Fruit fly (Drosophila melanogaster) whole organism, embryonic: Measurements from ENCODE around the gene CG13894.

Experiments used
- Ada2b ChIP-seq: fragments of 200-800 bp; sonication (Bioruptor generic); IDR thresholded peaks from 2 replicates; pipeline ENCODE4 v1.3.6; 2022; ENCODE audit warnings: missing biosample characterization, missing genetic modification characterization
- Antp ChIP-seq: fragments of 200-800 bp; sonication (Bioruptor generic); optimal IDR thresholded peaks from 3 replicates; lab custom pipeline; 2016; ENCODE audit warnings: missing biosample characterization, missing genetic modification characterization
- CG11085 ChIP-seq: fragments of 200-800 bp; sonication (Bioruptor generic); IDR thresholded peaks from 2 replicates; pipeline ENCODE4 v1.3.6; 2022; ENCODE audit warnings: missing biosample characterization, missing genetic modification characterization
- CG11560 ChIP-seq: fragments of 200-800 bp; sonication (Bioruptor generic); IDR thresholded peaks from 3 replicates; pipeline ENCODE4 v1.3.6; 2022; ENCODE audit warnings: missing biosample characterization, missing genetic modification characterization
- CG13775 ChIP-seq: fragments of 200-800 bp; sonication (Bioruptor generic); optimal IDR thresholded peaks from 3 replicates; lab custom pipeline; 2017; ENCODE audit warnings: missing biosample characterization, mild to moderate bottlenecking, missing genetic modification characterization
- CG15514 ChIP-seq: fragments of 200-800 bp; sonication (Bioruptor generic); optimal IDR thresholded peaks from 3 replicates; lab custom pipeline; 2017; ENCODE audit warnings: missing biosample characterization, missing genetic modification characterization, mild to moderate bottlenecking, moderate library complexity, missing genetic modification reagents
- CG16815 ChIP-seq: fragments of 200-800 bp; sonication (Bioruptor generic); optimal IDR thresholded peaks from 3 replicates; lab custom pipeline; 2017; ENCODE audit warnings: missing biosample characterization, mild to moderate bottlenecking, missing genetic modification characterization
- CG17612 ChIP-seq: fragments of 200-800 bp; sonication (Bioruptor generic); IDR thresholded peaks from 2 replicates; pipeline ENCODE4 v1.3.6; 2022; ENCODE audit warnings: missing biosample characterization, missing genetic modification characterization
- CG17912 ChIP-seq: fragments of 200-800 bp; sonication (Bioruptor generic); optimal IDR thresholded peaks from 2 replicates; lab custom pipeline; 2018; ENCODE audit warnings: missing biosample characterization, mild to moderate bottlenecking, missing genetic modification characterization
- CG2199 ChIP-seq: fragments of 200-800 bp; sonication (Bioruptor generic); IDR thresholded peaks from 3 replicates; pipeline ENCODE4 v1.3.6; 2022; ENCODE audit warnings: missing biosample characterization, missing genetic modification characterization
- CG31388 ChIP-seq: fragments of 200-800 bp; sonication (Bioruptor generic); optimal IDR thresholded peaks from 2 replicates; lab custom pipeline; 2016; ENCODE audit warnings: missing biosample characterization, missing genetic modification characterization
- CG32767 ChIP-seq: fragments of 200-800 bp; sonication (Bioruptor generic); IDR thresholded peaks from 2 replicates; pipeline ENCODE4 v1.3.6; 2022; ENCODE audit warnings: missing biosample characterization, missing genetic modification characterization
- CG3281 ChIP-seq: fragments of 200-800 bp; sonication (Bioruptor generic); optimal IDR thresholded peaks from 3 replicates; lab custom pipeline; 2017; ENCODE audit warnings: missing biosample characterization, mild to moderate bottlenecking, missing genetic modification characterization
- CG43689 ChIP-seq: fragments of 200-800 bp; sonication (Bioruptor generic); IDR thresholded peaks from 2 replicates; pipeline ENCODE4 v1.3.6; 2022; ENCODE audit warnings: missing biosample characterization, missing genetic modification characterization
- CG6683 ChIP-seq: fragments of 200-800 bp; sonication (Bioruptor generic); optimal IDR thresholded peaks from 2 replicates; lab custom pipeline; 2017; ENCODE audit warnings: missing biosample characterization, mild to moderate bottlenecking, missing genetic modification characterization, missing genetic modification reagents
- CG8765 ChIP-seq: fragments of 200-800 bp; sonication (Bioruptor generic); IDR thresholded peaks from 2 replicates; pipeline ENCODE4 v1.3.6; 2022; ENCODE audit warnings: missing biosample characterization, missing genetic modification characterization
- Doc2 ChIP-seq: fragments of 200-800 bp; sonication (Bioruptor generic); IDR thresholded peaks from 2 replicates; pipeline ENCODE4 v1.3.6; 2022; ENCODE audit warnings: missing biosample characterization, missing genetic modification characterization
- Ets97D ChIP-seq: fragments of 200-800 bp; sonication (Bioruptor generic); optimal IDR thresholded peaks from 3 replicates; lab custom pipeline; 2016; ENCODE audit warnings: missing biosample characterization, missing genetic modification characterization
- Hr78 ChIP-seq, 2 experiments: fragments of 200-800 bp in 1 of 2; fragments of >200 bp in 1 of 2; sonication (Bioruptor generic) in 1 of 2; optimal IDR thresholded peaks; 2 replicates each; lab custom pipeline; 2017 to 2019; ENCODE audit warnings: missing biosample characterization in 2 of 2, missing genetic modification characterization in 2 of 2, mild to moderate bottlenecking in 1 of 2, moderate library complexity in 1 of 2
- Kr ChIP-seq: fragments of 200-800 bp; sonication (Bioruptor generic); optimal IDR thresholded peaks from 2 replicates; lab custom pipeline; 2017; ENCODE audit warnings: missing biosample characterization, mild to moderate bottlenecking, missing genetic modification characterization
- Lpt ChIP-seq: fragments of >200 bp; optimal IDR thresholded peaks from 2 replicates; lab custom pipeline; 2018; ENCODE audit warnings: missing biosample characterization, missing genetic modification characterization
- Meics ChIP-seq: fragments of 200-800 bp; sonication (Bioruptor generic); optimal IDR thresholded peaks from 2 replicates; lab custom pipeline; 2017; ENCODE audit warnings: missing biosample characterization, mild to moderate bottlenecking, missing genetic modification characterization
- Side ChIP-seq: fragments of 200-800 bp; sonication (Bioruptor generic); optimal IDR thresholded peaks from 2 replicates; lab custom pipeline; 2016; ENCODE audit warnings: missing biosample characterization, missing genetic modification characterization
- Sox100B ChIP-seq: fragments of 200-800 bp; sonication (Bioruptor generic); optimal IDR thresholded peaks from 3 replicates; lab custom pipeline; 2018; ENCODE audit warnings: missing biosample characterization, mild to moderate bottlenecking, missing genetic modification characterization
- Tbp ChIP-seq: fragments of >200 bp; optimal IDR thresholded peaks from 2 replicates; lab custom pipeline; 2018; ENCODE audit warnings: missing biosample characterization, missing genetic modification characterization
- Trl ChIP-seq, 3 experiments: fragments of >200 bp in 2 of 3; fragments of 200-800 bp in 1 of 3; sonication (Bioruptor generic) in 1 of 3; optimal IDR thresholded peaks; 2 replicates in 1 of 3; 3 replicates in 2 of 3; lab custom pipeline; 2016 to 2017; ENCODE audit warnings: missing biosample characterization in 1 of 3, missing genetic modification characterization in 1 of 3
- ase ChIP-seq: fragments of 200-800 bp; sonication (Bioruptor generic); IDR thresholded peaks from 3 replicates; pipeline ENCODE4 v1.3.6; 2022; ENCODE audit warnings: missing biosample characterization, missing genetic modification characterization
- ash1 ChIP-seq: fragments of 200-800 bp; sonication (Bioruptor generic); optimal IDR thresholded peaks from 2 replicates; lab custom pipeline; 2018; ENCODE audit warnings: missing biosample characterization, mild to moderate bottlenecking, missing genetic modification characterization
- btn ChIP-seq: fragments of 200-800 bp; sonication (Bioruptor generic); optimal IDR thresholded peaks from 2 replicates; lab custom pipeline; 2016; ENCODE audit warnings: missing biosample characterization, missing genetic modification characterization
- caup ChIP-seq: fragments of 200-800 bp; sonication (Bioruptor generic); optimal IDR thresholded peaks from 3 replicates; lab custom pipeline; 2017; ENCODE audit warnings: missing biosample characterization, mild to moderate bottlenecking, missing genetic modification characterization, moderate library complexity; ENCODE audit not compliant: severe bottlenecking
- chinmo ChIP-seq: fragments of 200-800 bp; sonication (Bioruptor generic); IDR thresholded peaks from 4 replicates; pipeline ENCODE4 v1.3.6; 2022; ENCODE audit warnings: missing biosample characterization, missing genetic modification characterization; ENCODE audit not compliant: partially characterized antibody
- cwo ChIP-seq: fragments of 200-800 bp; sonication (Bioruptor generic); optimal IDR thresholded peaks from 3 replicates; lab custom pipeline; 2017; ENCODE audit warnings: missing biosample characterization, missing genetic modification characterization, mild to moderate bottlenecking, moderate library complexity, missing genetic modification reagents
- dm ChIP-seq: fragments of 200-800 bp; sonication (Bioruptor generic); optimal IDR thresholded peaks from 3 replicates; lab custom pipeline; 2016; ENCODE audit warnings: missing biosample characterization, missing genetic modification characterization
- eve ChIP-seq, 2 experiments: fragments of >200 bp; optimal IDR thresholded peaks; 2 replicates each; lab custom pipeline; 2017; ENCODE audit warnings: missing biosample characterization in 2 of 2, missing genetic modification characterization in 2 of 2
- fd102C ChIP-seq: fragments of 200-800 bp; sonication (Bioruptor generic); optimal IDR thresholded peaks from 2 replicates; lab custom pipeline; 2018; ENCODE audit warnings: missing biosample characterization, mild to moderate bottlenecking, missing genetic modification characterization, moderate library complexity
- ftz-f1 ChIP-seq: fragments of 200-800 bp; sonication (Bioruptor generic); optimal IDR thresholded peaks from 2 replicates; lab custom pipeline; 2016; ENCODE audit warnings: missing biosample characterization, missing genetic modification characterization
- h ChIP-seq: fragments of >200 bp; optimal IDR thresholded peaks from 2 replicates; lab custom pipeline; 2017
- ham ChIP-seq: fragments of 200-800 bp; sonication (Bioruptor generic); IDR thresholded peaks from 2 replicates; pipeline ENCODE4 v1.3.6; 2022; ENCODE audit warnings: missing biosample characterization, missing genetic modification characterization
- hkb ChIP-seq, 2 experiments: fragments of 200-800 bp in 1 of 2; fragments of >200 bp in 1 of 2; sonication (Bioruptor generic) in 1 of 2; IDR thresholded peaks in 1 of 2; optimal IDR thresholded peaks in 1 of 2; 2 replicates each; pipeline versions ENCODE4 v1.3.6 to Lab custom; 2017 to 2022; ENCODE audit warnings: missing biosample characterization in 1 of 2, missing genetic modification characterization in 1 of 2
- hth ChIP-seq: fragments of >200 bp; optimal IDR thresholded peaks from 2 replicates; lab custom pipeline; 2017; ENCODE audit warnings: inconsistent platforms
- nerfin-1 ChIP-seq: fragments of 200-800 bp; sonication (Bioruptor generic); optimal IDR thresholded peaks from 3 replicates; lab custom pipeline; 2019; ENCODE audit warnings: missing biosample characterization, mild to moderate bottlenecking, missing genetic modification characterization, moderate library complexity
- pan ChIP-seq, 4 experiments: fragments of >200 bp in 3 of 4; fragments of 200-800 bp in 1 of 4; sonication (Bioruptor generic) in 1 of 4; optimal IDR thresholded peaks in 3 of 4; IDR thresholded peaks in 1 of 4; 2 replicates each; pipeline versions ENCODE4 v1.3.6 to Lab custom; 2017 to 2022; ENCODE audit warnings: missing biosample characterization in 2 of 4, missing genetic modification characterization in 2 of 4, mixed read lengths in 1 of 4
- sc ChIP-seq, 3 experiments: fragments of >200 bp in 2 of 3; fragments of 200-800 bp in 1 of 3; sonication (Bioruptor generic) in 1 of 3; optimal IDR thresholded peaks; 2 replicates in 2 of 3; 3 replicates in 1 of 3; lab custom pipeline; 2017; ENCODE audit warnings: mild to moderate bottlenecking in 1 of 3, missing biosample characterization in 1 of 3, missing genetic modification characterization in 1 of 3, missing genetic modification reagents in 1 of 3
- sim ChIP-seq: fragments of 200-800 bp; sonication (Bioruptor generic); IDR thresholded peaks from 2 replicates; pipeline ENCODE4 v1.3.6; 2022; ENCODE audit warnings: missing biosample characterization, missing genetic modification characterization
- tio ChIP-seq: fragments of 200-800 bp; sonication (Bioruptor generic); optimal IDR thresholded peaks from 2 replicates; lab custom pipeline; 2017; ENCODE audit warnings: missing biosample characterization, missing genetic modification characterization, inconsistent platforms
- vvl ChIP-seq: fragments of 200-800 bp; sonication (Bioruptor generic); IDR thresholded peaks from 2 replicates; pipeline ENCODE4 v1.3.6; 2022; ENCODE audit warnings: missing biosample characterization, missing genetic modification characterization
- z ChIP-seq: fragments of 200-800 bp; sonication (Bioruptor generic); IDR thresholded peaks from 3 replicates; pipeline ENCODE4 v1.3.6; 2022; ENCODE audit warnings: missing biosample characterization, missing genetic modification characterization

CG13894 gene

dm6 chr3L:711839-712553 is 13.1 kb upstream of the CG13894 start, which contains the start of gene CG13896 (continued):
- peak; percentile 47 for TF ChIP-seq CG6683
- TF ChIP-seq CG3281 (GFP tag; lab: Kevin White, UChicago): peak; percentile 75
- peak; percentile 89 for TF ChIP-seq caup (GFP tag; lab: Kevin White, UChicago)
- TF ChIP-seq CG11085 (GFP tag; lab: Robert Waterston, UW): peak; percentile 84
- TF ChIP-seq tio: peak; percentile 84
- TF ChIP-seq ftz-f1 (GFP tag; lab: Kevin White, UChicago): peak; percentile 73
- no peak for TF ChIP-seq Kr (GFP tag; lab: Kevin White, UChicago)
- peak; percentile 51 for TF ChIP-seq fd102C (GFP tag; lab: Kevin White, UChicago)
- no peak for TF ChIP-seq Lpt (GFP tag; lab: Kevin White, UChicago)
- TF ChIP-seq Hr78 (GFP tag; optimal IDR thresholded peaks at IDR 0.05; lab: Kevin White, UChicago): peak in 1 of 2 experiments; percentile 25
- TF ChIP-seq CG2199 (GFP tag; lab: Robert Waterston, UW): peak; percentile 97
- peak in 1 of 2 experiments; percentile 66 for TF ChIP-seq eve (GFP tag; optimal IDR thresholded peaks at IDR 0.05; lab: Kevin White, UChicago)
- peak; percentile 88 for TF ChIP-seq Meics (GFP tag; lab: Kevin White, UChicago)
- peak; percentile 58 for TF ChIP-seq CG17912
- TF ChIP-seq Trl (optimal IDR thresholded peaks at IDR 0.05; lab: Kevin White, UChicago): no peak
- TF ChIP-seq Trl (GFP tag; optimal IDR thresholded peaks at IDR 0.05; lab: Kevin White, UChicago): peak; percentile 95
- TF ChIP-seq sc (optimal IDR thresholded peaks at IDR 0.05; lab: Kevin White, UChicago): no peak
- TF ChIP-seq sc (GFP tag; optimal IDR thresholded peaks at IDR 0.05; lab: Kevin White, UChicago): peak; percentile 45
- TF ChIP-seq Tbp (GFP tag; lab: Kevin White, UChicago): peak; percentile 37
- TF ChIP-seq ase (GFP tag; lab: Robert Waterston, UW): peak; percentile 90
- TF ChIP-seq z (GFP tag; lab: Robert Waterston, UW): no peak
- peak; percentile 34; the same call in 1 of the 2 replicates for TF ChIP-seq CG17612 (GFP tag; lab: Robert Waterston, UW)
- TF ChIP-seq CG31388: peak; percentile 81
- peak; percentile 80 for TF ChIP-seq Ets97D
- peak; percentile 36 for TF ChIP-seq nerfin-1 (tag; lab: Kevin White, UChicago)
- TF ChIP-seq hth: no peak
- peak; percentile 66; the same call in 1 of the 2 replicates for TF ChIP-seq Ada2b
- TF ChIP-seq chinmo (GFP tag; lab: Robert Waterston, UW): no peak
- TF ChIP-seq cwo (GFP tag; lab: Kevin White, UChicago): peak; percentile 56
- TF ChIP-seq sim (GFP tag; lab: Robert Waterston, UW): no peak
- TF ChIP-seq ash1 (GFP tag; lab: Kevin White, UChicago): peak; percentile 92
- peak; percentile 30; the same call in 1 of the 2 replicates for TF ChIP-seq CG43689 (GFP tag; lab: Robert Waterston, UW)
- 0 out of 2 replicates have a peak, but pooled peaks have one; percentile 44 for TF ChIP-seq ham (GFP tag; lab: Robert Waterston, UW)
- peak; percentile 64; the same call in 1 of the 2 replicates for TF ChIP-seq CG8765 (GFP tag; lab: Robert Waterston, UW)
- peak; percentile 92 for TF ChIP-seq Antp
- TF ChIP-seq Side: peak; percentile 86
- TF ChIP-seq btn (GFP tag; lab: Kevin White, UChicago): peak; percentile 57
- TF ChIP-seq dm (GFP tag; lab: Kevin White, UChicago): peak; percentile 74
- peak; percentile 54 for TF ChIP-seq hkb (optimal IDR thresholded peaks at IDR 0.05; lab: Kevin White, UChicago)
- TF ChIP-seq hkb (GFP tag; IDR thresholded peaks at IDR 0.05; lab: Robert Waterston, UW): peak; percentile 69
- TF ChIP-seq h (lab: Kevin White, UChicago): no peak
- TF ChIP-seq vvl (GFP tag; lab: Robert Waterston, UW): peak; percentile 91
- TF ChIP-seq Sox100B (GFP tag; lab: Kevin White, UChicago): peak; percentile 8
- 0 out of 2 replicates have a peak, but pooled peaks have one; percentile 25 for TF ChIP-seq Doc2
- peak; percentile 74 for TF ChIP-seq CG13775
- no peak for TF ChIP-seq pan (optimal IDR thresholded peaks at IDR 0.05; lab: Kevin White, UChicago)
- TF ChIP-seq pan (GFP tag; optimal IDR thresholded peaks at IDR 0.05 in 1 of 2, IDR thresholded peaks at IDR 0.05 in 1 of 2): peak in 1 of 2 experiments; percentile 86
- TF ChIP-seq CG32767: peak; percentile 52; the same call in 1 of the 2 replicates
- peak; percentile 78; the same call in 2 of the 3 replicates for TF ChIP-seq CG11560 (tag; lab: Robert Waterston, UW)
- peak; percentile 85 for TF ChIP-seq CG16815 (GFP tag; lab: Kevin White, UChicago)
- TF ChIP-seq CG15514 (GFP tag; lab: Kevin White, UChicago): peak; percentile 80
